Fruit fly (Drosophila melanogaster) whole organism, embryonic: ENCODE results near the gene CG31548.

Source experiments
- CG10366 ChIP-seq: fragments of 200-800 bp; sonication (Bioruptor generic); IDR thresholded peaks from 2 replicates; pipeline ENCODE4 v1.3.6; 2022; ENCODE audit warnings: missing biosample characterization, missing genetic modification characterization
- CG10979 ChIP-seq: fragments of 200-800 bp; sonication (Bioruptor generic); optimal IDR thresholded peaks from 2 replicates; lab custom pipeline; 2018; ENCODE audit warnings: missing biosample characterization, mild to moderate bottlenecking, missing genetic modification characterization, moderate library complexity
- CG15514 ChIP-seq: fragments of 200-800 bp; sonication (Bioruptor generic); optimal IDR thresholded peaks from 3 replicates; lab custom pipeline; 2017; ENCODE audit warnings: missing biosample characterization, missing genetic modification characterization, mild to moderate bottlenecking, moderate library complexity, missing genetic modification reagents
- CG15601 ChIP-seq: fragments of 200-800 bp; sonication (Bioruptor generic); optimal IDR thresholded peaks from 3 replicates; lab custom pipeline; 2019; ENCODE audit warnings: missing biosample characterization, mild to moderate bottlenecking, missing genetic modification characterization, moderate library complexity
- CG17829 ChIP-seq: fragments of 200-800 bp; optimal IDR thresholded peaks from 2 replicates; lab custom pipeline; 2019; ENCODE audit warnings: missing biosample characterization, mild to moderate bottlenecking, missing genetic modification characterization, moderate library complexity
- CG17912 ChIP-seq: fragments of 200-800 bp; sonication (Bioruptor generic); optimal IDR thresholded peaks from 2 replicates; lab custom pipeline; 2018; ENCODE audit warnings: missing biosample characterization, mild to moderate bottlenecking, missing genetic modification characterization
- CG1832 ChIP-seq: fragments of 200-800 bp; sonication (Bioruptor generic); optimal IDR thresholded peaks from 2 replicates; lab custom pipeline; 2017; ENCODE audit warnings: missing biosample characterization, mild to moderate bottlenecking, missing genetic modification characterization, inconsistent platforms
- CG31388 ChIP-seq: fragments of 200-800 bp; sonication (Bioruptor generic); optimal IDR thresholded peaks from 2 replicates; lab custom pipeline; 2016; ENCODE audit warnings: missing biosample characterization, missing genetic modification characterization
- CG32767 ChIP-seq: fragments of 200-800 bp; sonication (Bioruptor generic); IDR thresholded peaks from 2 replicates; pipeline ENCODE4 v1.3.6; 2022; ENCODE audit warnings: missing biosample characterization, missing genetic modification characterization
- CG32772 ChIP-seq: fragments of 200-800 bp; sonication (Bioruptor generic); IDR thresholded peaks from 2 replicates; pipeline ENCODE4 v1.3.6; 2022; ENCODE audit warnings: missing biosample characterization, missing genetic modification characterization
- CG4282 ChIP-seq: fragments of 200-800 bp; sonication (Bioruptor generic); optimal IDR thresholded peaks from 2 replicates; lab custom pipeline; 2016; ENCODE audit warnings: missing biosample characterization, missing genetic modification characterization
- CG4360 ChIP-seq: fragments of 200-800 bp; sonication (Bioruptor generic); IDR thresholded peaks from 2 replicates; pipeline ENCODE4 v1.3.6; 2022; ENCODE audit warnings: missing biosample characterization, missing genetic modification characterization
- CG9215 ChIP-seq: fragments of 200-800 bp; sonication (Bioruptor generic); IDR thresholded peaks from 2 replicates; pipeline ENCODE4 v1.3.6; 2022; ENCODE audit warnings: missing biosample characterization, missing genetic modification characterization
- CG9437 ChIP-seq: fragments of 200-800 bp; sonication (Bioruptor generic); optimal IDR thresholded peaks from 2 replicates; lab custom pipeline; 2018; ENCODE audit warnings: missing biosample characterization, mild to moderate bottlenecking, missing genetic modification characterization
- CG9609 ChIP-seq: fragments of 200-800 bp; sonication (Bioruptor generic); optimal IDR thresholded peaks from 3 replicates; lab custom pipeline; 2016; ENCODE audit warnings: missing biosample characterization, missing genetic modification characterization
- CHES-1-like ChIP-seq: fragments of 200-800 bp; sonication (Bioruptor generic); optimal IDR thresholded peaks from 2 replicates; lab custom pipeline; 2016; ENCODE audit warnings: missing biosample characterization, missing genetic modification characterization
- Deaf1 ChIP-seq: fragments of 200-800 bp; optimal IDR thresholded peaks from 3 replicates; lab custom pipeline; 2019; ENCODE audit warnings: missing biosample characterization, mild to moderate bottlenecking, missing genetic modification characterization, moderate library complexity
- Dll ChIP-seq: fragments of 200-800 bp; sonication (Bioruptor generic); IDR thresholded peaks from 4 replicates; pipeline ENCODE4 v1.3.6; 2022; ENCODE audit warnings: missing biosample characterization, missing genetic modification characterization; ENCODE audit not compliant: partially characterized antibody
- ERR ChIP-seq: fragments of 200-800 bp; sonication (Bioruptor generic); optimal IDR thresholded peaks from 2 replicates; lab custom pipeline; 2016; ENCODE audit warnings: missing biosample characterization, missing genetic modification characterization
- HmgD ChIP-seq: fragments of 200-800 bp; sonication (Bioruptor generic); optimal IDR thresholded peaks from 3 replicates; lab custom pipeline; 2016; ENCODE audit warnings: missing biosample characterization, missing genetic modification characterization
- Hmx ChIP-seq: fragments of 200-800 bp; sonication (Bioruptor generic); optimal IDR thresholded peaks from 2 replicates; lab custom pipeline; 2016; ENCODE audit warnings: missing biosample characterization, missing genetic modification characterization
- Hsf ChIP-seq: fragments of 200-800 bp; sonication (Bioruptor generic); optimal IDR thresholded peaks from 3 replicates; lab custom pipeline; 2016; ENCODE audit warnings: missing biosample characterization, missing genetic modification characterization
- MTF-1 ChIP-seq: fragments of 200-800 bp; sonication (Bioruptor generic); optimal IDR thresholded peaks from 2 replicates; lab custom pipeline; 2018; ENCODE audit warnings: missing biosample characterization, mild to moderate bottlenecking, missing genetic modification characterization, borderline replicate concordance
- Rx ChIP-seq: fragments of 200-800 bp; sonication (Bioruptor generic); IDR thresholded peaks from 2 replicates; pipeline ENCODE4 v1.3.6; 2022; ENCODE audit warnings: missing biosample characterization, missing genetic modification characterization
- Sox100B ChIP-seq: fragments of 200-800 bp; sonication (Bioruptor generic); optimal IDR thresholded peaks from 3 replicates; lab custom pipeline; 2018; ENCODE audit warnings: missing biosample characterization, mild to moderate bottlenecking, missing genetic modification characterization
- Sry-β ChIP-seq: fragments of 200-800 bp; sonication (Bioruptor generic); optimal IDR thresholded peaks from 2 replicates; lab custom pipeline; 2018; ENCODE audit warnings: missing biosample characterization, mild to moderate bottlenecking, missing genetic modification characterization, moderate library complexity
- Ssrp ChIP-seq: fragments of 200-800 bp; sonication (Bioruptor generic); optimal IDR thresholded peaks from 2 replicates; lab custom pipeline; 2018; ENCODE audit warnings: missing biosample characterization, mild to moderate bottlenecking, missing genetic modification characterization, moderate library complexity
- YL-1 ChIP-seq: fragments of 200-800 bp; sonication (Bioruptor generic); optimal IDR thresholded peaks from 3 replicates; lab custom pipeline; 2017; ENCODE audit warnings: missing biosample characterization, mild to moderate bottlenecking, missing genetic modification characterization
- bab2 ChIP-seq: fragments of 200-800 bp; sonication (Bioruptor generic); optimal IDR thresholded peaks from 2 replicates; lab custom pipeline; 2016; ENCODE audit warnings: missing biosample characterization, missing genetic modification characterization
- cad ChIP-seq: fragments of >200 bp; optimal IDR thresholded peaks from 2 replicates; lab custom pipeline; 2017; ENCODE audit warnings: missing biosample characterization, missing genetic modification characterization
- cato ChIP-seq: fragments of 200-800 bp; sonication (Bioruptor generic); optimal IDR thresholded peaks from 2 replicates; lab custom pipeline; 2016; ENCODE audit warnings: missing biosample characterization, missing genetic modification characterization, borderline replicate concordance
- caup ChIP-seq: fragments of 200-800 bp; sonication (Bioruptor generic); optimal IDR thresholded peaks from 3 replicates; lab custom pipeline; 2017; ENCODE audit warnings: missing biosample characterization, mild to moderate bottlenecking, missing genetic modification characterization, moderate library complexity; ENCODE audit not compliant: severe bottlenecking
- ci ChIP-seq: fragments of 200-800 bp; sonication (Bioruptor generic); IDR thresholded peaks from 3 replicates; pipeline ENCODE4 v1.3.6; 2022; ENCODE audit warnings: missing biosample characterization, missing genetic modification characterization
- crc ChIP-seq: fragments of 200-800 bp; sonication (Bioruptor generic); optimal IDR thresholded peaks from 2 replicates; lab custom pipeline; 2016; ENCODE audit warnings: missing biosample characterization, missing genetic modification characterization
- cwo ChIP-seq: fragments of 200-800 bp; sonication (Bioruptor generic); optimal IDR thresholded peaks from 3 replicates; lab custom pipeline; 2017; ENCODE audit warnings: missing biosample characterization, missing genetic modification characterization, mild to moderate bottlenecking, moderate library complexity, missing genetic modification reagents
- disco-r ChIP-seq: fragments of 200-800 bp; sonication (Bioruptor generic); optimal IDR thresholded peaks from 2 replicates; lab custom pipeline; 2016; ENCODE audit warnings: missing biosample characterization, missing genetic modification characterization
- dpn ChIP-seq, 2 experiments: fragments of 200-800 bp; sonication (Bioruptor generic); optimal IDR thresholded peaks; 3 replicates each; lab custom pipeline; 2016; ENCODE audit warnings: missing biosample characterization in 2 of 2, missing genetic modification characterization in 2 of 2
- ems ChIP-seq: fragments of 200-800 bp; sonication (Bioruptor generic); optimal IDR thresholded peaks from 3 replicates; lab custom pipeline; 2016; ENCODE audit warnings: missing biosample characterization, missing genetic modification characterization
- en ChIP-seq: fragments of 200-800 bp; sonication (Bioruptor generic); optimal IDR thresholded peaks from 2 replicates; lab custom pipeline; 2016; ENCODE audit warnings: missing biosample characterization, missing genetic modification characterization
- eyg ChIP-seq: fragments of 200-800 bp; sonication (Bioruptor generic); optimal IDR thresholded peaks from 3 replicates; lab custom pipeline; 2016; ENCODE audit warnings: missing biosample characterization, missing genetic modification characterization
- hb ChIP-seq: fragments of 200-800 bp; sonication (Bioruptor generic); IDR thresholded peaks from 3 replicates; pipeline ENCODE4 v1.3.6; 2022; ENCODE audit warnings: missing biosample characterization, missing genetic modification characterization; ENCODE audit not compliant: partially characterized antibody
- jumu ChIP-seq: fragments of 200-800 bp; sonication (Bioruptor generic); optimal IDR thresholded peaks from 3 replicates; lab custom pipeline; 2016; ENCODE audit warnings: missing biosample characterization, missing genetic modification characterization
- lbe ChIP-seq: fragments of 200-800 bp; sonication (Bioruptor generic); optimal IDR thresholded peaks from 2 replicates; lab custom pipeline; 2016; ENCODE audit warnings: missing biosample characterization, mild to moderate bottlenecking, missing genetic modification characterization
- lola ChIP-seq, 3 experiments: fragments of >200 bp in 2 of 3; fragments of 200-800 bp in 1 of 3; sonication (Bioruptor generic) in 1 of 3; optimal IDR thresholded peaks; 2 replicates each; lab custom pipeline; 2017 to 2019; ENCODE audit warnings: missing biosample characterization in 3 of 3, missing genetic modification characterization in 3 of 3, mild to moderate bottlenecking in 1 of 3, moderate library complexity in 1 of 3
- nmo ChIP-seq: fragments of 200-800 bp; sonication (Bioruptor generic); optimal IDR thresholded peaks from 2 replicates; lab custom pipeline; 2018; ENCODE audit warnings: missing biosample characterization, mild to moderate bottlenecking, missing genetic modification characterization, moderate library complexity
- sna ChIP-seq: fragments of 200-800 bp; sonication (Bioruptor generic); IDR thresholded peaks from 2 replicates; pipeline ENCODE4 v1.3.6; 2022; ENCODE audit warnings: missing biosample characterization, missing genetic modification characterization; ENCODE audit not compliant: partially characterized antibody
- stc ChIP-seq: fragments of 200-800 bp; sonication (Bioruptor generic); IDR thresholded peaks from 2 replicates; pipeline ENCODE4 v1.3.6; 2022; ENCODE audit warnings: missing biosample characterization, missing genetic modification characterization
- twi ChIP-seq: fragments of 200-800 bp; optimal IDR thresholded peaks from 2 replicates; lab custom pipeline; 2019; ENCODE audit warnings: missing biosample characterization, mild to moderate bottlenecking, missing genetic modification characterization, moderate library complexity

Gene CG31548

DNA sequence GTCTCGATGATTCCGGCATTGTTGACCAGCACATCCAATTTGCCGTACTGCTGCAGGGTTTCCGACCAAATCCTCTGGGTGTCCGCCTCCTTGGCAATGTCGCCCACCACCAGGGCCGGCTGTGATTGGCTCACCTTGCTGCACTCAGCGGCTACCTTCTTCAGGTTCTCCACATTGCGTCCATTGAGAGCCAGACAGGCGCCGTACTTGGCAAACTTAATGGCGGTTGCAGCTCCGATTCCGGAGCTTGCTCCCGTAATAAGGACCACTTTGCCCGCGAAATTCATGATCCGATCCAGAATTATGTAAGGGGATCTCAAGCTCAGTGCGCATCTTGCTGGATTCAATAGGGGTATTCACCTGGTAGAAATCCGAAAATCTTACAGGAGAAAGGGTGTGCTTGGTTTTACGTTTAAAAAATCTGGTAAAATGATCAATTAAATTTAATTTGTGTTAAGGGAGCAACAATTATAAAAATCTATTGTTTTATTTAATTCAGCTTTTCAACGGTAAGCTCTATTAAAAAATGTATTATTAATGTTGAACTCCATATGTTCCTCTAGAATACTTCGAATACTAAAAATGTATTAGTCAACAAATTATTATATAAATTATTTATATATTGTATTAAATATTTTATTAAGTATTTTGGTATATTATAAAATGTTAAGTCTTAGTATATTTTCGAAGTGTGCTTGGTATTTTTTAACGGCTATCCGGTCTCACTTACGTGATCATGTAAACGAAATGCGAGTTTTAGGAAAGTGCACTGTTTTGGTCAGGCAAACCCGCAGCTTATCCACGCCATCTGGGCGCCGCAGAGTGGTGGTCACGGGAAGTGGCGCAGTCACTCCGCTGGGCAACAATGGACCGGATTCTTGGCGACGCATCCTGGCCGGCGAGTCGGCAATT is at the start of gene CG31548, which contains the start of gene CG12170 (continued):
- TF ChIP-seq CG15601 (tag; lab: Kevin White, UChicago) (peak; percentile 32), ERR (GFP tag; lab: Kevin White, UChicago) (no peak), CG9609 (GFP tag; lab: Kevin White, UChicago) (peak; percentile 2), Sox100B (no peak), jumu (no peak), CG32772 (GFP tag; lab: Robert Waterston, UW) (no peak), CG9437 (GFP tag; lab: Kevin White, UChicago) (peak; percentile 95), CG17829 (tag; lab: Kevin White, UChicago) (peak; percentile 62), en (GFP tag; lab: Kevin White, UChicago) (no peak), ci (GFP tag; lab: Robert Waterston, UW) (peak; percentile 72), dpn (GFP tag; optimal IDR thresholded peaks at IDR 0.05; lab: Kevin White, UChicago) (peak; percentile 14 to 49), Hmx (GFP tag; lab: Kevin White, UChicago) (no peak), CG9215 (no peak), cato (GFP tag; lab: Kevin White, UChicago) (no peak), cwo (GFP tag; lab: Kevin White, UChicago) (no peak), nmo (GFP tag; lab: Kevin White, UChicago) (peak; percentile 56), CHES-1-like (GFP tag; lab: Kevin White, UChicago) (no peak), cad (GFP tag; lab: Kevin White, UChicago) (no peak), CG31388 (GFP tag; lab: Kevin White, UChicago) (peak; percentile 36), Deaf1 (tag; lab: Kevin White, UChicago) (no peak), disco-r (no peak), lbe (peak; percentile 22), hb (no peak), Sry-β (no peak), CG4360 (GFP tag; lab: Robert Waterston, UW) (no peak), bab2 (peak; percentile 5), CG15514 (GFP tag; lab: Kevin White, UChicago) (peak; percentile 53), sna (0 out of 2 replicates have a peak, but pooled peaks have one; percentile 23), CG10366 (GFP tag; lab: Robert Waterston, UW) (peak; percentile 40), caup (GFP tag; lab: Kevin White, UChicago) (no peak), Hsf (peak; percentile 27), YL-1 (GFP tag; lab: Kevin White, UChicago) (peak; percentile 15), CG32767 (GFP tag; lab: Robert Waterston, UW) (no peak), CG10979 (tag; lab: Kevin White, UChicago) (peak; percentile 57), CG4282 (GFP tag; lab: Kevin White, UChicago) (no peak), ems (GFP tag; lab: Kevin White, UChicago) (no peak), MTF-1 (GFP tag; lab: Kevin White, UChicago) (no peak), crc (GFP tag; lab: Kevin White, UChicago) (no peak), stc (0 out of 2 replicates have a peak, but pooled peaks have one; percentile 16), eyg (GFP tag; lab: Kevin White, UChicago) (no peak), HmgD (no peak), Rx (GFP tag; lab: Robert Waterston, UW) (no peak; the same call in 1 of the 2 replicates), twi (tag; lab: Kevin White, UChicago) (no peak), Dll (GFP tag; lab: Robert Waterston, UW) (no peak), CG17912 (GFP tag; lab: Kevin White, UChicago) (no peak), CG1832 (no peak), lola (GFP tag; optimal IDR thresholded peaks at IDR 0.05; lab: Kevin White, UChicago) (peak in 1 of 3 experiments; percentile 56), Ssrp (tag; lab: Kevin White, UChicago) (no peak)
